Fruit fly (Drosophila melanogaster) whole organism, pupa: ENCODE data around the gene Capr.

Experiments used
- CG12605 ChIP-seq: fragments of 200-800 bp; sonication (Bioruptor generic); IDR thresholded peaks from 2 replicates; pipeline ENCODE4 v1.3.6; 2022; ENCODE audit warnings: missing biosample characterization, missing genetic modification characterization
- CG14655 ChIP-seq: fragments of 200-800 bp; sonication (Bioruptor generic); optimal IDR thresholded peaks from 3 replicates; lab custom pipeline; 2017; ENCODE audit warnings: mild to moderate bottlenecking, missing biosample characterization, missing genetic modification reagents, missing genetic modification characterization
- CG17806 ChIP-seq: fragments of 200-800 bp; sonication (Bioruptor generic); optimal IDR thresholded peaks from 2 replicates; lab custom pipeline; 2018; ENCODE audit warnings: missing biosample characterization, mild to moderate bottlenecking, missing genetic modification characterization, moderate library complexity
- CG32121 ChIP-seq: fragments of 200-800 bp; sonication (Bioruptor generic); IDR thresholded peaks from 2 replicates; pipeline ENCODE4 v1.3.6; 2022; ENCODE audit warnings: missing biosample characterization, missing genetic modification characterization
- EcR ChIP-seq: fragments of 200-800 bp; sonication (Bioruptor generic); optimal IDR thresholded peaks from 3 replicates; lab custom pipeline; 2019; ENCODE audit warnings: missing biosample characterization, missing genetic modification characterization, mild to moderate bottlenecking, moderate library complexity, missing genetic modification reagents
- Snoo ChIP-seq: fragments of 200-800 bp; sonication (Bioruptor generic); optimal IDR thresholded peaks from 3 replicates; lab custom pipeline; 2017; ENCODE audit warnings: missing biosample characterization, mild to moderate bottlenecking, missing genetic modification characterization, inconsistent platforms
- fd96Ca ChIP-seq: fragments of 200-800 bp; sonication (Bioruptor generic); IDR thresholded peaks from 3 replicates; pipeline ENCODE4 v1.3.6; 2022; ENCODE audit warnings: missing biosample characterization, missing genetic modification characterization

- no peak for TF ChIP-seq CG12605
- no peak for TF ChIP-seq EcR (GFP tag; lab: Kevin White, UChicago)
- TF ChIP-seq CG14655 (GFP tag; lab: Kevin White, UChicago) = no peak
- no peak for TF ChIP-seq CG32121 (GFP tag; lab: Robert Waterston, UW)
- TF ChIP-seq CG17806 (tag; lab: Kevin White, UChicago) = no peak
- no peak for TF ChIP-seq Snoo (tag; lab: Kevin White, UChicago)
- TF ChIP-seq fd96Ca (GFP tag; lab: Robert Waterston, UW) = no peak
Measured at dm6 chr3L:18637348-18637747, 35.8 kb downstream of the Capr start.
